Fruit fly (Drosophila melanogaster) ovary, adult (tissue): ENCODE data around the gene CG31248.

ENCODE experiments used
- CG17801 ChIP-seq: fragments of 200-800 bp; optimal IDR thresholded peaks from 2 replicates; lab custom pipeline; 2019; ENCODE audit warnings: missing biosample characterization, mild to moderate bottlenecking, missing genetic modification characterization, moderate library complexity; ENCODE audit not compliant: partially characterized antibody

The CG31248 gene

DNA sequence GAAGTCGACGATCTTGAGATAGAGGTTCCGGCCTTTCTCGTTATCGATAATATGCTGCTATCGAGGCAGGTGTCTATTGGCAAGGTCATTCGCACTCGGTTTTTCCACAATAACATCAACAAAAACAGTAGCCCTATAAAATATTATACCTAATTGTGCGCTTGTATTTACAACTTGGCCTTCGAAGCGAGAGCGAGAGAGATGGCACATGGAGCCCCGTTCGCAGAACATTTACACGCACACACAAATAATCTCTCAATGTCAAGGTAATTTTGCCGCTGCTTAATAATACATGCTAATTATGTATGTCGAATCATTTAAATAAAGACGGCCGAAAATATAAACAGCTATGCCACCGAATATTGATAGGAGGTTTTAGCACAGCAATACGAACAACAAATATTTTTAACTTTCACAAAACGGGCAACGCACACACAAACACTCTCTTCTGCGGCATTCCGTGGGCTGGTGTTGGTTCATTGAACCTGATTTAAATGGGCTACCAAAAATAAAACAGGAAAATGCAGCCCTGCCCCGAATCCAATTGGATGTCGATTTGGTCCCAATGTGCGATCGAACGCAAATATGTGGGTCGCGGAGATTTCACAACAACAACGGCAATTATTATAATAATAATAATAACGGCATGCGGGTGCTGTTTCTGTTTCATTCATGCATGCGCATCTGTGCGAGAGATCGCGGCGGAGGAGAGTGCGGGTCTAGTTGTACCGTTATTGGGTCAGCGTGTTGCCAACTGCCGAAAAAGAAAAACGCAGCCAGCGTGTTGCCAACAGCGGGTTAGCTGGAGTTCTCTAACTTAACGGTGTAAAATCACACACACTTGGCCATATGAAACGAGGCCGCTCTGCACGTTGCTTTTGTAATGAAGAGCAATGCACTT, 6.7 kb upstream of the CG31248 start:
- no peak for TF ChIP-seq CG17801 (GFP tag; lab: Kevin White, UChicago)

DNA sequence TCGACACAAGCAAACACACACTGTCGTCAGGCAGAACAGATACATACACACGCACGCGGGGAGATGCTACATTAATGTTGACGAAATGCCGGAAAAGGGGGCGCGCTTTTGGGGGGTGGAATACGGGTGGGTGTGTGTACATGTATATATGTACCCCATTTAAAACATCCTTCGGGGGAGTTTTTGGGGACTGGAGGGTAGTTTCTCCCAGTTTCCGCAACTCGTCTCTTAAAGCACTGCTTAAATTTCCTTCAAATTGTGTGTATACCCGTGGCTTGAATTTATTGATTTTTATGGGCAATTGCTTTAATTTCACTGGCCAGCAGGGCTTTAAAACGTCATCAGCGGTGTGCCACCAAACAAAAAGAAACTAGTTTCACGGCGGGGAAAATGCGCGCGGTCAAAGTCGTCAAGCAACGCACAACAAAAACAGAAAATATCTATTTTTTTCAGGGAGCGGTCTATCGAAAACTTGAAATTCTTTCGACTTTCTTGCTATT, 6.0 kb upstream of the CG31248 start:
- no peak for TF ChIP-seq CG17801 (GFP tag; lab: Kevin White, UChicago)

DNA sequence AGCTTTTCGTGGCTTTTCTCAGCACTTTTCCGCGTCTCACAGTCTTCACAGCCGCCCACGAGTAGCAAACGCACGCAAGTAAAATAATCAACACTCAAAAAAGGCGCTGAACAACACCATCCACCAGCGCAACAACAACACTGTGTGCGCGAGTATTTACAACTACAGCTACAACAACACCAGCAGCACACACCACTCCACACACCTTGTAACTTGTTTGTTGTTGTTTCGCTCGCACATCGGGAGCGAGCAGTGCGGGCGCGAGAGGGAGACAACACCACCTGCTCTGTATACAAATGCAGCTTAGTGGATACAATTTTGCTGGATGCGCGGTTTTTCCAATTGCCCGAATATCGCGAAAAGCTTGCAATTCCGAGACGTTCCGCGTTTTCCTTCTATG, 5.4 kb upstream of the CG31248 start:
- no peak for TF ChIP-seq CG17801 (GFP tag; lab: Kevin White, UChicago)

DNA sequence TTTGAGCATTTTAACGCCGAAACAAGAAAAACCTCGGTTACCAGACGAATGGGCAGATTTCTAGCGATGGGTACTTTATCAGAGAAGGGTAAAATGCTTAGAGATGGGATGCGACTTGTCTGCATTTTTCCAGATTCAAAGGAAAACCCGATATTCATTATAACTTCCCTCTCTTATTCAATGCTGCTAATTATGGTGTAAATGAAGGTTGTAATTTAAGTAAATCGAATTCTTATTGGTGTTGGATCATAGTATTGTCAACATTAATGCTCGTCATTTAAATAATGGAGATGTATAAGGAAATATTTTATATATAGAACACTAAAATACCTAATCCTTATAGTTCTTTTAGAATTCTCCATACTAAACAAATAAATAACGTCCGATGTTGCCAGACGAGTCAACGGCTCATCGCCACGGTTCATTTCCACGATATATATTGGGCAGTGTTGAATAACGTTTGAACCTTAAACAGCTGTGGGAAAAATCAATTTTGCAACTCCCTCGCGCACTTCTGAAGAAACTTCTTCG, 4.9 kb upstream of the CG31248 start, which contains the start of the genes Alh and CG10098:
Gene Alh (minus strand): TSS at position 77 of the 531 bp plus-strand sequence.
Gene CG10098 (plus strand): TSS at position 440 of the 531 bp plus-strand sequence.
- TF ChIP-seq CG17801 (GFP tag; lab: Kevin White, UChicago) = peak; percentile 46

DNA sequence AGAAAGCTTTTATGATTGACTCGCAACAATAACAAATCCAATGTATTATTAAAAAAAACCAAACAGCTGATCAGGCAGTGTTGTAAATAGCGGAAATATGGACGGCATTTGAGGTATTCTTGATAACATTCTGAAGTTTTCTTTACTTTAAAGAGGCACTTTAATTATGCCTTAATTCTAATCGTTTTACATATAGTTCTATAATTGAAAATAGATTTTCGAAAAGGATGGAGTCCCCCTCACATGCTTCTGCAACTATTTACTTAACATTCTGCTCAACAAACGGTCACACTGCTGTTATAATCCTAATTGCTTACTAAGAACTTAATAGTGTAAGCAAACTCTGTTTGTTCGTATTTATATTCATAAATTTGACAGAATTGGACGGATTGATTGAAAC, 1.2 kb upstream of the CG31248 start, which contains the start of gene CG10068:
Gene CG10068 (minus strand): TSS at position 62 of the 400 bp plus-strand sequence.
- peak; percentile 89 for TF ChIP-seq CG17801 (GFP tag; lab: Kevin White, UChicago)

DNA sequence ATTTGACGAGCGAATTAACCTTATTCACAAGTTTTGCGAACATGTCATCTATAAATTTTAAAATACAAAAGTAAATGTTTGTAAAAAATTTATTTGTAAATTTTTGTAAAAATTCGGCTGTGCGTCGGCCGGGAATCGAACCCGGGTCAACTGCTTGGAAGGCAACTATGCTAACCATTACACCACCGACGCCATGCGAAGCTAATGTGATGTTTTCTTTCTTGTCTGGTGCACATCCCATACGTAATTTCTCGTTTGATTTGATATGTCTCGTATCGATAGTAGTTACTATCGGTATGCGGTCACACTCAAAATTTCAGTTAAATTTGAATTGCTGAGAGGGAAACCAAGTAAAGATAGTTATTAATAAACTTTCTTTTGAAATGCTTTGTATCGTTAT, 1.7 kb downstream of the CG31248 start:
- TF ChIP-seq CG17801 (GFP tag; lab: Kevin White, UChicago) = peak; percentile 34

DNA sequence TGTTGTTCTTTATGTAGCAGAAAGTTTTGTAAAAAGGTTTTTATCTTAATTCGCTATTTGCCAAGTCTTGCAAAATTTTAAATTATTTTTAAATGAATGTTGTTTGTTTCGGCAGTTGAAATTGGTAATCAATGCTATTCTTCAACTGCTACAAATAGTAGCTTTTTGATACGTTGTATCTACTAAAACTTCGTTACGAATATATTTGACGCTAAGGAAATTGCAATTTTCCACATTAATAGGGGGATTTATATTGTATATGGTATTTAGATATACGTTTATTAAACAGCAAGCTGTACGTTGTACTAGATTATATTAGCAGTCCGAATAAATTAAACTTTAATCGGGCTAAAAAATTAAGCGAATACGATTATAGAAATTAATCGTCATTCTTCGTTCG, 2.1 kb downstream of the CG31248 start, which contains the start of gene CG31493:
Gene CG31493 (plus strand): TSS at position 301 of the 400 bp plus-strand sequence.
- TF ChIP-seq CG17801 (GFP tag; lab: Kevin White, UChicago) = no peak

DNA sequence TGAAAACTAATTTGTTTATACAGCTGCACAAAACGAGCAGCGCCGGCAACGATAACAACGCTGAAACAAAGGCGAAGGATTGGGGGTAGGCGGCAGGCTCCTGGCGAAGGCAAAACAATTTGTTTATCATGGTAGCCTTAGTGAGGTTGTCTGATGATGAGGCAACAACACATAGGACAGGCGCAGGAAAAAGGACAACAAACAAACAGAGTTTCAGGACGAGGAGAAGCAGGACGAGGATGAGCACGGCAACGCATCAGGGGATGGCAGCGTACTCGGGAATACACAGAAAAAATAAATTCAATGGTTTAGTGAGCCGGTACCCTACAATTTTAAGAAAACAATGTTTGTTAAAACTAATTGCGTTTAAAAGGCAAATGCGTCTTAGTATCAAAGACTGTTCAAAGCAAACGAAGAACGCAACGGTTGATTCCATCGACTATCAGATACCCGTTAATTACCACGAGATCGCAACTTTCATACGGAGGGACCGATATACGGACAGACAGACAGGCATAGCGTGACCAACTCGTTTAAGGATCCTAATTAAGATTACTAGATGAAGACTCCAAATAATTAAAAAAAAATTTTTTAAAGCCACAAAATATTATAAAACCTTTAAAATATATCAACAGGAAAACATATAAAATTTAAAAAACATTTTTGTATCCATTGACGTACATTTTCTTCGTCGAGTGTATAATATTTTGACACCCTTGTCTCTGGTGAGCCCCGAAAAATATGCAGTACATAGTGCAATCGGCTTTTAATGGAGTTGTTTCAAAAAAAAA, 5.8 kb downstream of the CG31248 start:
- no peak for TF ChIP-seq CG17801 (GFP tag; lab: Kevin White, UChicago)

DNA sequence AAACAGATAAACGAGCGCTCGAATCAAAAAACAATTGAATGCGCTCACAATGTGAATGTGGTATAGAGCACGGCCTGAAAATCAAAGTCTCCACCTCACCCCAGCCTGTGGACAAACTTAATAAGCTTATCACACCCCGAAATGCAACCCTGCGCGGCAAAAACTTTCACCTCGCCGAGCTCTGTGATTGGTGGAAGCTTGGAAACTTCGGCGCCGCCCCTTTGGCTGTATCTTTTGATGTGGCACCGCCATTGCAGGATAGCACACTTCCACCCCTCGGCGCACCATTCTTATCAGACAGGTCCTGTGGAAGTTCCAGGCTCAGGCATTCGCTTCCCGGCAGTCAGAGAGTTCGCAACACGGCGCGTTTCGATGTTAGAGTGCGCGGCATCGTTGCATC, 6.8 kb downstream of the CG31248 start, which contains the start of gene Fer1:
Gene Fer1 (plus strand): TSS at position 326 of the 400 bp plus-strand sequence.
- TF ChIP-seq CG17801 (GFP tag; lab: Kevin White, UChicago) = no peak

DNA sequence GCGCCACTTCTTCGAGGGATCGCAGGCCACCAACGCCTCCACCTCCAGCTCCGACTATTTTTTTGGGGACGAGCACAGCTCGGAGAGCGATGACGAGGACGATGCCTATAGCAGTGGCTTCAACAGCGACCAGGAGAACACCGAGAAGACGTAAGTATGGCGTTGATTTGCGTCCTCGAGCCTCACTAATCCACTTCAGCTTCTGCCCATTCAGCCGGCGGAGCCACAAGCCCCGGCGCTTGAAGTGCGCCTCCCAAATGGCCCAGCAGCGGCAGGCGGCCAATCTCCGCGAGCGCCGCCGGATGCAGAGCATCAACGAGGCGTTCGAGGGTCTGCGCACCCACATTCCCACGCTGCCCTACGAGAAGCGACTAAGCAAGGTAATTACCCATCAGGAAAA, 8.1 kb downstream of the CG31248 start:
- no peak for TF ChIP-seq CG17801 (GFP tag; lab: Kevin White, UChicago)

DNA sequence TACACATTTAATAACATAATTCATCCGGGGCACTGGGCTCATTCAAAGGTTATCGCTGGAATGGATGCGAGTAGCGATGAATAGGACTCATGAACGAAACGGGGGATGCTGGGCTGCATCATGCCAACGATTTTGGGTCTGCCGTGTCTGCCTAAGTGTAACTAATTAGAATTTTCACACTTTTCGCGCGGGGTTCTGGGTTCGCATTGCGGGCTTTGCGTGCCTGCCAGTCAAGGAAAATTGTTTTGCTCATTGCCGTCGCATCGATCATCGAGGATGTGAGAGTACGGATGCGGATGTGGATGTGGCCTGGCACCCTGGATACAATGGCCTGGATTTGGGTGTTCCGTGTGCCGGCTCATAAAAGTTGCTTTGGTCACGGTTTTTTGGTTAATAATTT, 8.9 kb downstream of the CG31248 start:
- no peak for TF ChIP-seq CG17801 (GFP tag; lab: Kevin White, UChicago)

DNA sequence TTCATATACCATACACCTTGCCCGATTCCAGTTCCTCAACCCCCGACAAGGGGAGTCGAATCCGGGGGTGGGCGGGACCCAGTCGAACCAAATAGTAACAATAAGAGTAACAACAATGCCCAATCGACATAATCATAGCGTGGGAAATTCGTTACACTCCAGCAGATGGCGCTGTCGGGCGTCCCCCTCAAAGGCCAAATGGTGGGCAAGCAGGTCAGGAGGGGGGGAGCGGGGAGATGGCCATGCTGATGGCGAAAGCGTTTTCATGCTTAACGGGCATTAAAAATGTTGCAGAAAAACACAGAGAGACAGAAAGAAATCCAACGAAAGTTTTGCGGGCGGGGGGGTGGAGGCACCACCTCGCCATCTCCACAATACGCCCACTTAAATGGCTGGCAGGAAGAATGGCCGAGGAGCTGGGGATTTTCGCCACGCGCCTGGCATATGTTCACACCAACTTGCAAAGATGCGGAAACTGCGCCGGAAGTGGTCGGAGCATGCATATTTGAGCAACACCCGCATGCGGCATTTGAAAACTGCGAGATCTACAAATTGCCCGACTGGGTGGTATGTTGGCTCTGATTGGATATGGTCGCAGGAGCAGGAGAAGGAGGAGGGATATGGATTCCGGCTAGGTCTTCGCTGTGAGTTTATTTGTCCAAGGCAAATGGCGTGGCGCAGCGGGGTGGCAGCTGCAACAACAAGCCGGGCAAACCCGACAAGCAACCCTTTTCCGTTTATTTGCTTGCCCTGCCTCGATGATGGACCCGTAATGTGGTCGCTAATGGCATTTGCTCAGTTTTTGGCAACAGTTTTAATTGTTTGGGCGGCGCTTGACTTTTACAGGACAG, 10.3 kb downstream of the CG31248 start:
- no peak for TF ChIP-seq CG17801 (GFP tag; lab: Kevin White, UChicago)

DNA sequence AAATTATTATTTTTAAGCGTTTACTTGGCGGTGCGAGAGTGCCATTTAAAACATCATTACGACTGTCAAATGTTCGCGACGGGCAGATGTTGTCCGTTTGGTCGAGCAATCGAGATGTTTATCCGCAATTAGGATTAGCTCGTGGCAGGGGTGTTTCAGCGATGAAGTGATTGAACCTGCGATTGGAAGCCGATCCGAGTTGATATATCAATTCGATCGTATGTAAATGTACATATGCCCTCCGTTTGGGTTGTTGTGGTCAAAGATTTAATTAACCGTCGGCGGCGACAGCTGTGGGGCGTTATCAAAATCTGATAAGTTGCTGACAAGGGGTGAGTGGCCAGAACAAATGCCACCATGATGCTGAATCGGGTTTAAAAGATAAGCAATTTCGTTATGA, 13.5 kb downstream of the CG31248 start:
- TF ChIP-seq CG17801 (GFP tag; lab: Kevin White, UChicago) = no peak
